Fruit fly (Drosophila melanogaster) whole organism, embryonic: ENCODE data around the gene Rbp6.
A peak's percentile ranks its signal among the peaks of the same experiment; 100 is the strongest.

Source experiments
- Adf1 ChIP-seq: fragments of 200-800 bp; sonication (Bioruptor generic); IDR thresholded peaks from 2 replicates; pipeline ENCODE4 v1.3.6; 2022; ENCODE audit warnings: missing biosample characterization, missing genetic modification characterization
- Blimp-1 ChIP-seq: fragments of 200-800 bp; sonication (Bioruptor generic); optimal IDR thresholded peaks from 3 replicates; lab custom pipeline; 2018; ENCODE audit warnings: missing biosample characterization, missing genetic modification characterization, mild to moderate bottlenecking, moderate library complexity, missing genetic modification reagents
- CG1024 ChIP-seq: fragments of 200-800 bp; sonication (Bioruptor generic); IDR thresholded peaks from 2 replicates; pipeline ENCODE4 v1.3.6; 2022; ENCODE audit warnings: missing biosample characterization, missing genetic modification characterization
- CG11085 ChIP-seq: fragments of 200-800 bp; sonication (Bioruptor generic); IDR thresholded peaks from 2 replicates; pipeline ENCODE4 v1.3.6; 2022; ENCODE audit warnings: missing biosample characterization, missing genetic modification characterization
- CG11504 ChIP-seq: fragments of 200-800 bp; sonication (Bioruptor generic); optimal IDR thresholded peaks from 3 replicates; lab custom pipeline; 2019; ENCODE audit warnings: missing biosample characterization, mild to moderate bottlenecking, missing genetic modification characterization, moderate library complexity
- CG12769 ChIP-seq: fragments of 200-800 bp; sonication (Bioruptor generic); optimal IDR thresholded peaks from 2 replicates; lab custom pipeline; 2019; ENCODE audit warnings: missing biosample characterization, mild to moderate bottlenecking, missing genetic modification characterization, moderate library complexity
- CG13424 ChIP-seq: fragments of 200-800 bp; sonication (Bioruptor generic); optimal IDR thresholded peaks from 2 replicates; lab custom pipeline; 2019; ENCODE audit warnings: missing biosample characterization, mild to moderate bottlenecking, missing genetic modification characterization, moderate library complexity
- CG13624 ChIP-seq: fragments of 200-800 bp; sonication (Bioruptor generic); optimal IDR thresholded peaks from 2 replicates; lab custom pipeline; 2016; ENCODE audit warnings: missing biosample characterization, missing genetic modification characterization
- CG14965 ChIP-seq: fragments of 200-800 bp; sonication (Bioruptor generic); optimal IDR thresholded peaks from 2 replicates; lab custom pipeline; 2016; ENCODE audit warnings: missing biosample characterization, missing genetic modification characterization, borderline replicate concordance
- CG15479 ChIP-seq: fragments of 200-800 bp; sonication (Bioruptor generic); optimal IDR thresholded peaks from 3 replicates; lab custom pipeline; 2019; ENCODE audit warnings: missing biosample characterization, mild to moderate bottlenecking, missing genetic modification characterization, moderate library complexity
- CG1832 ChIP-seq: fragments of 200-800 bp; sonication (Bioruptor generic); optimal IDR thresholded peaks from 2 replicates; lab custom pipeline; 2017; ENCODE audit warnings: missing biosample characterization, mild to moderate bottlenecking, missing genetic modification characterization, inconsistent platforms
- CG18599 ChIP-seq: fragments of 200-800 bp; sonication (Bioruptor generic); optimal IDR thresholded peaks from 3 replicates; lab custom pipeline; 2017; ENCODE audit warnings: missing biosample characterization, missing genetic modification characterization, mild to moderate bottlenecking, moderate library complexity, missing genetic modification reagents
- CG18619 ChIP-seq: fragments of 200-800 bp; sonication (Bioruptor generic); optimal IDR thresholded peaks from 3 replicates; lab custom pipeline; 2017; ENCODE audit warnings: missing biosample characterization, mild to moderate bottlenecking, missing genetic modification characterization
- CG2120 ChIP-seq: fragments of 200-800 bp; sonication (Bioruptor generic); optimal IDR thresholded peaks from 3 replicates; lab custom pipeline; 2016; ENCODE audit warnings: missing biosample characterization, missing genetic modification characterization
- CG2129 ChIP-seq: fragments of 200-800 bp; sonication (Bioruptor generic); IDR thresholded peaks from 2 replicates; pipeline ENCODE4 v1.3.6; 2022; ENCODE audit warnings: missing biosample characterization, missing genetic modification characterization; ENCODE audit not compliant: partially characterized antibody
- CG2202 ChIP-seq: fragments of 200-800 bp; sonication (Bioruptor generic); optimal IDR thresholded peaks from 2 replicates; lab custom pipeline; 2018; ENCODE audit warnings: missing biosample characterization, mild to moderate bottlenecking, missing genetic modification characterization
- CG32767 ChIP-seq: fragments of 200-800 bp; sonication (Bioruptor generic); IDR thresholded peaks from 2 replicates; pipeline ENCODE4 v1.3.6; 2022; ENCODE audit warnings: missing biosample characterization, missing genetic modification characterization
- CG6683 ChIP-seq: fragments of 200-800 bp; sonication (Bioruptor generic); optimal IDR thresholded peaks from 2 replicates; lab custom pipeline; 2017; ENCODE audit warnings: missing biosample characterization, mild to moderate bottlenecking, missing genetic modification characterization, missing genetic modification reagents
- CG6765 ChIP-seq: fragments of 200-800 bp; sonication (Bioruptor generic); optimal IDR thresholded peaks from 3 replicates; lab custom pipeline; 2017; ENCODE audit warnings: missing biosample characterization, mild to moderate bottlenecking, missing genetic modification characterization
- CG6813 ChIP-seq: fragments of 200-800 bp; sonication (Bioruptor generic); optimal IDR thresholded peaks from 2 replicates; lab custom pipeline; 2017; ENCODE audit warnings: missing biosample characterization, missing genetic modification characterization, mild to moderate bottlenecking, moderate library complexity, missing genetic modification reagents
- CG7928 ChIP-seq: fragments of 200-800 bp; sonication (Bioruptor generic); optimal IDR thresholded peaks from 2 replicates; lab custom pipeline; 2017; ENCODE audit warnings: missing biosample characterization, mild to moderate bottlenecking, missing genetic modification characterization
- Chrac-16 ChIP-seq: fragments of 200-800 bp; sonication (Bioruptor generic); optimal IDR thresholded peaks from 3 replicates; lab custom pipeline; 2016; ENCODE audit warnings: missing biosample characterization, missing genetic modification characterization
- Deaf1 ChIP-seq: fragments of 200-800 bp; optimal IDR thresholded peaks from 3 replicates; lab custom pipeline; 2019; ENCODE audit warnings: missing biosample characterization, mild to moderate bottlenecking, missing genetic modification characterization, moderate library complexity
- Dp ChIP-seq: fragments of 200-800 bp; sonication (Bioruptor generic); optimal IDR thresholded peaks from 2 replicates; lab custom pipeline; 2018; ENCODE audit warnings: missing biosample characterization, mild to moderate bottlenecking, missing genetic modification characterization, moderate library complexity
- Hmx ChIP-seq: fragments of 200-800 bp; sonication (Bioruptor generic); optimal IDR thresholded peaks from 2 replicates; lab custom pipeline; 2016; ENCODE audit warnings: missing biosample characterization, missing genetic modification characterization
- Jarid2 ChIP-seq: fragments of 200-800 bp; sonication (Bioruptor generic); optimal IDR thresholded peaks from 3 replicates; lab custom pipeline; 2017; ENCODE audit warnings: mild to moderate bottlenecking, missing biosample characterization, missing genetic modification reagents, missing genetic modification characterization
- Rx ChIP-seq: fragments of 200-800 bp; sonication (Bioruptor generic); IDR thresholded peaks from 2 replicates; pipeline ENCODE4 v1.3.6; 2022; ENCODE audit warnings: missing biosample characterization, missing genetic modification characterization
- Trl ChIP-seq, 3 experiments: fragments of >200 bp in 2 of 3; fragments of 200-800 bp in 1 of 3; sonication (Bioruptor generic) in 1 of 3; optimal IDR thresholded peaks; 2 replicates in 1 of 3; 3 replicates in 2 of 3; lab custom pipeline; 2016 to 2017; ENCODE audit warnings: missing biosample characterization in 1 of 3, missing genetic modification characterization in 1 of 3
- Xrp1 ChIP-seq: fragments of 200-800 bp; sonication (Bioruptor generic); IDR thresholded peaks from 2 replicates; pipeline ENCODE4 v1.3.6; 2022; ENCODE audit warnings: missing biosample characterization, missing genetic modification characterization
- abd-A ChIP-seq: fragments of 200-800 bp; sonication (Bioruptor generic); optimal IDR thresholded peaks from 3 replicates; lab custom pipeline; 2019; ENCODE audit warnings: missing biosample characterization, mild to moderate bottlenecking, missing genetic modification characterization, moderate library complexity
- bigmax ChIP-seq: fragments of 200-800 bp; sonication (Bioruptor generic); optimal IDR thresholded peaks from 2 replicates; lab custom pipeline; 2018; ENCODE audit warnings: missing biosample characterization, mild to moderate bottlenecking, missing genetic modification characterization
- bsh ChIP-seq, 2 experiments: fragments of 200-800 bp; sonication (Bioruptor generic); optimal IDR thresholded peaks; 2 replicates each; lab custom pipeline; 2017 to 2018; ENCODE audit warnings: mild to moderate bottlenecking in 2 of 2, missing biosample characterization in 2 of 2, missing genetic modification characterization in 2 of 2, moderate library complexity in 1 of 2
- cg ChIP-seq: fragments of 200-800 bp; sonication (Bioruptor generic); optimal IDR thresholded peaks from 3 replicates; lab custom pipeline; 2019; ENCODE audit warnings: missing biosample characterization, mild to moderate bottlenecking, missing genetic modification characterization, moderate library complexity
- chinmo ChIP-seq: fragments of 200-800 bp; sonication (Bioruptor generic); IDR thresholded peaks from 4 replicates; pipeline ENCODE4 v1.3.6; 2022; ENCODE audit warnings: missing biosample characterization, missing genetic modification characterization; ENCODE audit not compliant: partially characterized antibody
- dati ChIP-seq: fragments of 200-800 bp; sonication (Bioruptor generic); IDR thresholded peaks from 2 replicates; pipeline ENCODE4 v1.3.6; 2022; ENCODE audit warnings: missing biosample characterization, missing genetic modification characterization
- ewg ChIP-seq: fragments of 200-800 bp; sonication (Bioruptor generic); optimal IDR thresholded peaks from 3 replicates; lab custom pipeline; 2017; ENCODE audit warnings: mild to moderate bottlenecking, missing biosample characterization, missing genetic modification reagents, missing genetic modification characterization
- her ChIP-seq: fragments of 200-800 bp; sonication (Bioruptor generic); optimal IDR thresholded peaks from 2 replicates; lab custom pipeline; 2016; ENCODE audit warnings: missing biosample characterization, missing genetic modification characterization
- p53 ChIP-seq: fragments of 200-800 bp; sonication (Bioruptor generic); optimal IDR thresholded peaks from 2 replicates; lab custom pipeline; 2016; ENCODE audit warnings: missing biosample characterization, missing genetic modification characterization
- pnt ChIP-seq: fragments of 200-800 bp; sonication (Bioruptor generic); optimal IDR thresholded peaks from 3 replicates; lab custom pipeline; 2016; ENCODE audit warnings: missing biosample characterization, missing genetic modification characterization
- repo ChIP-seq: fragments of 200-800 bp; sonication (Bioruptor generic); optimal IDR thresholded peaks from 2 replicates; lab custom pipeline; 2016; ENCODE audit warnings: missing biosample characterization, missing genetic modification characterization
- row ChIP-seq: fragments of 200-800 bp; sonication (Bioruptor generic); IDR thresholded peaks from 3 replicates; pipeline ENCODE4 v1.3.6; 2022; ENCODE audit warnings: missing biosample characterization, missing genetic modification characterization
- scrt ChIP-seq: fragments of 200-800 bp; sonication (Bioruptor generic); optimal IDR thresholded peaks from 2 replicates; lab custom pipeline; 2018; ENCODE audit warnings: missing biosample characterization, mild to moderate bottlenecking, missing genetic modification characterization, moderate library complexity
- sens ChIP-seq: fragments of 200-800 bp; sonication (Bioruptor generic); peaks from one replicate; lab custom pipeline; 2016; ENCODE audit warnings: missing biosample characterization, missing genetic modification characterization
- trh ChIP-seq: fragments of 200-800 bp; sonication (Bioruptor generic); optimal IDR thresholded peaks from 2 replicates; lab custom pipeline; 2016; ENCODE audit warnings: missing biosample characterization, missing genetic modification characterization

Gene Rbp6

dm6 chr3L:17147829-17148228 lies 90.2 kb downstream of the Rbp6 start:
- TF ChIP-seq Deaf1 (tag; lab: Kevin White, UChicago), result peak; percentile 56
- TF ChIP-seq Dp (GFP tag; lab: Kevin White, UChicago), result no peak
- TF ChIP-seq Trl (optimal IDR thresholded peaks at IDR 0.05; lab: Kevin White, UChicago), result peak; percentile 8 to 28
- no peak for TF ChIP-seq Trl (GFP tag; optimal IDR thresholded peaks at IDR 0.05; lab: Kevin White, UChicago)
- TF ChIP-seq bigmax (GFP tag; lab: Kevin White, UChicago), result no peak
- TF ChIP-seq ewg, result peak; percentile 79
- TF ChIP-seq CG13624 (GFP tag; lab: Kevin White, UChicago), result no peak
- TF ChIP-seq CG6813 (GFP tag; lab: Kevin White, UChicago), result no peak
- TF ChIP-seq Adf1 (GFP tag; lab: Robert Waterston, UW), result peak; percentile 92
- no peak for TF ChIP-seq CG2129
- TF ChIP-seq CG13424 (tag; lab: Kevin White, UChicago), result no peak
- no peak for TF ChIP-seq CG32767
- TF ChIP-seq Xrp1, result no peak
- TF ChIP-seq Chrac-16 (GFP tag; lab: Kevin White, UChicago), result no peak
- TF ChIP-seq her, result no peak
- no peak for TF ChIP-seq Rx (GFP tag; lab: Robert Waterston, UW)
- no peak for TF ChIP-seq CG1024 (GFP tag; lab: Robert Waterston, UW)
- peak; percentile 24 for TF ChIP-seq CG1832 (GFP tag; lab: Kevin White, UChicago)
- TF ChIP-seq CG2202 (tag; lab: Kevin White, UChicago), result no peak
- peak; percentile 3 for TF ChIP-seq scrt (GFP tag; lab: Kevin White, UChicago)
- no peak for TF ChIP-seq trh (GFP tag; lab: Kevin White, UChicago)
- TF ChIP-seq p53 (GFP tag; lab: Kevin White, UChicago), result no peak
- no peak for TF ChIP-seq pnt
- no peak for TF ChIP-seq Blimp-1 (GFP tag; lab: Kevin White, UChicago)
- TF ChIP-seq CG6765, result no peak
- TF ChIP-seq dati, result no peak
- TF ChIP-seq CG7928 (GFP tag; lab: Kevin White, UChicago), result no peak
- no peak for TF ChIP-seq CG12769 (tag; lab: Kevin White, UChicago)
- no peak for TF ChIP-seq repo (GFP tag; lab: Kevin White, UChicago)
- peak; percentile 36 for TF ChIP-seq Jarid2 (GFP tag; lab: Kevin White, UChicago)
- no peak for TF ChIP-seq CG6683 (GFP tag; lab: Kevin White, UChicago)
- no peak for TF ChIP-seq Hmx
- no peak for TF ChIP-seq CG15479 (GFP tag; lab: Kevin White, UChicago)
- TF ChIP-seq chinmo (GFP tag; lab: Robert Waterston, UW), result 0 out of 4 replicates have a peak, but pooled peaks have one; percentile 38

dm6 chr3L:17120510-17120909 lies 117.5 kb downstream of the Rbp6 start:
- TF ChIP-seq row (GFP tag; lab: Robert Waterston, UW) (peak; percentile 21; the same call in 2 of the 3 replicates), CG11085 (GFP tag; lab: Robert Waterston, UW) (no peak), CG11504 (peak; percentile 22), CG2120 (peak; percentile 13), bsh (GFP tag; optimal IDR thresholded peaks at IDR 0.05; lab: Kevin White, UChicago) (no peak), sens (GFP tag; lab: Kevin White, UChicago) (peak; percentile 55), cg (GFP tag; lab: Kevin White, UChicago) (no peak), abd-A (tag; lab: Kevin White, UChicago) (no peak), CG14965 (GFP tag; lab: Kevin White, UChicago) (no peak), CG18619 (GFP tag; lab: Kevin White, UChicago) (no peak), CG18599 (peak; percentile 14)
